Worm (Caenorhabditis elegans) whole organism, L4 larva: ENCODE results near the gene chil-22.

Experiments used
- D1046.2 ChIP-seq: fragments of 200-800 bp; sonication (Bioruptor generic); IDR thresholded peaks from 2 replicates; pipeline ENCODE4 v1.3.6; 2022; ENCODE audit warnings: missing genetic modification characterization, missing compliant biosample characterization
- T26A8.4 ChIP-seq: fragments of 200-800 bp; sonication (Bioruptor generic); IDR thresholded peaks from 2 replicates; pipeline ENCODE4 v1.3.6; 2022; ENCODE audit warnings: missing genetic modification characterization, missing compliant biosample characterization
- aha-1 ChIP-seq: fragments of 150-350 bp; peaks from one replicate; lab custom pipeline; 2014; ENCODE audit warnings: missing biosample characterization, missing genetic modification characterization
- attf-4 ChIP-seq: sonication (generic microtip); optimal IDR thresholded peaks from 3 replicates; lab custom pipeline; 2017; ENCODE audit warnings: missing biosample characterization, missing genetic modification characterization
- ceh-44 ChIP-seq: fragments of 200-800 bp; sonication (Bioruptor generic); IDR thresholded peaks from 2 replicates; pipeline ENCODE4 v1.3.6; 2022; ENCODE audit warnings: missing genetic modification reagents, missing genetic modification characterization, missing compliant biosample characterization
- ceh-82 ChIP-seq: sonication (generic microtip); optimal IDR thresholded peaks from 2 replicates; lab custom pipeline; 2017; ENCODE audit warnings: missing biosample characterization, missing genetic modification characterization
- daf-16 ChIP-seq, 3 experiments: sonication (generic microtip); optimal IDR thresholded peaks; 2 replicates each; lab custom pipeline; 2016 to 2017; ENCODE audit warnings: missing genetic modification characterization in 3 of 3, missing genetic modification reagents in 3 of 3, mild to moderate bottlenecking in 2 of 3, missing compliant biosample characterization in 2 of 3, missing biosample characterization in 1 of 3, moderate library complexity in 1 of 3
- dmd-8 ChIP-seq: fragments of 200-800 bp; sonication (Bioruptor generic); IDR thresholded peaks from 2 replicates; pipeline ENCODE4 v1.3.6; 2022; ENCODE audit warnings: missing genetic modification characterization, missing compliant biosample characterization
- dmd-9 ChIP-seq: fragments of 200-800 bp; sonication (Bioruptor generic); IDR thresholded peaks from 2 replicates; pipeline ENCODE4 v1.3.6; 2022; ENCODE audit warnings: missing genetic modification reagents, missing genetic modification characterization, missing compliant biosample characterization
- egl-27 ChIP-seq: sonication (generic microtip); optimal IDR thresholded peaks from 3 replicates; lab custom pipeline; 2017; ENCODE audit warnings: missing biosample characterization, missing genetic modification reagents, missing genetic modification characterization
- egl-43 ChIP-seq: fragments of 200-800 bp; sonication (Bioruptor generic); IDR thresholded peaks from 2 replicates; pipeline ENCODE4 v1.3.6; 2022; ENCODE audit warnings: missing genetic modification reagents, missing genetic modification characterization, missing compliant biosample characterization
- hlh-11 ChIP-seq: fragments of 200-800 bp; sonication (Bioruptor generic); optimal IDR thresholded peaks from 2 replicates; lab custom pipeline; 2018; ENCODE audit warnings: mild to moderate bottlenecking, missing genetic modification characterization, missing compliant biosample characterization
- hlh-30 ChIP-seq: sonication (generic microtip); optimal IDR thresholded peaks from 2 replicates; lab custom pipeline; 2017; ENCODE audit warnings: antibody characterized with exemption, mild to moderate bottlenecking, missing genetic modification characterization, missing compliant biosample characterization; ENCODE audit not compliant: insufficient read depth
- hmg-1.1 ChIP-seq: fragments of 200-800 bp; sonication (Bioruptor generic); IDR thresholded peaks from 2 replicates; pipeline ENCODE4 v1.3.6; 2022; ENCODE audit warnings: missing genetic modification reagents, missing genetic modification characterization, missing compliant biosample characterization
- jun-1 ChIP-seq: fragments of 150-350 bp; optimal IDR thresholded peaks from 2 replicates; lab custom pipeline; 2014; ENCODE audit warnings: missing biosample characterization, missing genetic modification reagents, missing genetic modification characterization
- lin-1 ChIP-seq: fragments of 200-800 bp; sonication (Bioruptor generic); IDR thresholded peaks from 2 replicates; pipeline ENCODE4 v1.3.6; 2022; ENCODE audit warnings: missing genetic modification reagents, missing genetic modification characterization, missing compliant biosample characterization
- lin-39 ChIP-seq: fragments of 150-350 bp; optimal IDR thresholded peaks from 2 replicates; lab custom pipeline; 2014; ENCODE audit warnings: missing biosample characterization, missing genetic modification reagents, missing genetic modification characterization
- lir-3 ChIP-seq: sonication (generic microtip); optimal IDR thresholded peaks from 2 replicates; lab custom pipeline; 2016; ENCODE audit warnings: mild to moderate bottlenecking, missing genetic modification characterization, missing compliant biosample characterization
- lsy-2 ChIP-seq, 2 experiments: fragments of 150-350 bp in 1 of 2; sonication (generic microtip) in 1 of 2; optimal IDR thresholded peaks; 2 replicates each; lab custom pipeline; 2014 to 2017; ENCODE audit warnings: missing biosample characterization in 2 of 2, missing genetic modification characterization in 2 of 2
- mdl-1 ChIP-seq, 2 experiments: fragments of 150-350 bp in 1 of 2; sonication (generic microtip) in 1 of 2; optimal IDR thresholded peaks; 2 replicates each; lab custom pipeline; 2014 to 2017; ENCODE audit warnings: missing biosample characterization in 2 of 2, missing genetic modification characterization in 2 of 2
- mdt-29 ChIP-seq: fragments of 200-800 bp; sonication (Bioruptor generic); IDR thresholded peaks from 2 replicates; pipeline ENCODE4 v1.3.6; 2022; ENCODE audit warnings: missing genetic modification reagents, missing genetic modification characterization, missing compliant biosample characterization
- mes-2 ChIP-seq: sonication (generic microtip); optimal IDR thresholded peaks from 2 replicates; lab custom pipeline; 2016; ENCODE audit warnings: missing genotype, mild to moderate bottlenecking, missing genetic modification characterization, missing compliant biosample characterization; ENCODE audit not compliant: poor library complexity, severe bottlenecking
- mxl-3 ChIP-seq: fragments of 200-800 bp; sonication (Bioruptor generic); optimal IDR thresholded peaks from 2 replicates; lab custom pipeline; 2018; ENCODE audit warnings: mild to moderate bottlenecking, missing genetic modification characterization, missing compliant biosample characterization
- nhr-10 ChIP-seq: fragments of 150-350 bp; optimal IDR thresholded peaks from 2 replicates; lab custom pipeline; 2014; ENCODE audit warnings: missing biosample characterization, missing genetic modification characterization
- nhr-28 ChIP-seq: fragments of 150-350 bp; optimal IDR thresholded peaks from 2 replicates; lab custom pipeline; 2014; ENCODE audit warnings: missing biosample characterization, missing genetic modification characterization
- nhr-42 ChIP-seq: fragments of 200-800 bp; sonication (Bioruptor generic); IDR thresholded peaks from 2 replicates; pipeline ENCODE4 v1.3.6; 2022; ENCODE audit warnings: missing genetic modification characterization, missing compliant biosample characterization
- nhr-6 ChIP-seq: fragments of 150-350 bp; optimal IDR thresholded peaks from 2 replicates; lab custom pipeline; 2014; ENCODE audit warnings: missing biosample characterization, missing genetic modification characterization
- nhr-76 ChIP-seq: fragments of 150-350 bp; optimal IDR thresholded peaks from 2 replicates; lab custom pipeline; 2014; ENCODE audit warnings: missing biosample characterization, missing genetic modification characterization
- nhr-77 ChIP-seq: fragments of 150-350 bp; optimal IDR thresholded peaks from 2 replicates; lab custom pipeline; 2014; ENCODE audit warnings: missing biosample characterization, missing genetic modification characterization
- pha-4 ChIP-seq, 2 experiments: fragments of 150-350 bp in 1 of 2; fragments of 200-800 bp in 1 of 2; sonication (Bioruptor generic) in 1 of 2; IDR thresholded peaks in 1 of 2; optimal IDR thresholded peaks in 1 of 2; 2 replicates each; pipeline versions ENCODE4 v1.3.6 to Lab custom; 2014 to 2022; ENCODE audit warnings: missing genetic modification characterization in 2 of 2, missing genetic modification reagents in 2 of 2, missing biosample characterization in 1 of 2, missing compliant biosample characterization in 1 of 2
- php-3 ChIP-seq: fragments of 200-800 bp; sonication (Bioruptor generic); IDR thresholded peaks from 2 replicates; pipeline ENCODE4 v1.3.6; 2022; ENCODE audit warnings: missing genetic modification reagents, missing genetic modification characterization, missing compliant biosample characterization
- rbr-2 ChIP-seq: sonication (generic microtip); optimal IDR thresholded peaks from 2 replicates; lab custom pipeline; 2016; ENCODE audit warnings: missing genotype, missing genetic modification characterization, missing compliant biosample characterization
- saeg-2 ChIP-seq: fragments of 200-800 bp; sonication (Bioruptor generic); IDR thresholded peaks from 2 replicates; pipeline ENCODE4 v1.3.6; 2022; ENCODE audit warnings: missing genetic modification reagents, missing genetic modification characterization, missing compliant biosample characterization
- set-16 ChIP-seq: fragments of 200-800 bp; sonication (Bioruptor generic); IDR thresholded peaks from 2 replicates; pipeline ENCODE4 v1.3.6; 2022; ENCODE audit warnings: missing genetic modification reagents, missing genetic modification characterization, missing compliant biosample characterization
- snpc-1.2 ChIP-seq: fragments of 200-800 bp; sonication (Bioruptor generic); IDR thresholded peaks from 2 replicates; pipeline ENCODE4 v1.3.6; 2022; ENCODE audit warnings: missing genetic modification reagents, missing genetic modification characterization, missing compliant biosample characterization
- spr-1 ChIP-seq: sonication (generic microtip); optimal IDR thresholded peaks from 2 replicates; lab custom pipeline; 2016; ENCODE audit warnings: mild to moderate bottlenecking, missing genetic modification characterization, missing compliant biosample characterization
- tag-97 ChIP-seq: fragments of 200-800 bp; sonication (Bioruptor generic); IDR thresholded peaks from 2 replicates; pipeline ENCODE4 v1.3.6; 2022; ENCODE audit warnings: missing genetic modification characterization, missing compliant biosample characterization
- tra-1 ChIP-seq: fragments of 200-800 bp; sonication (Bioruptor generic); IDR thresholded peaks from 2 replicates; pipeline ENCODE4 v1.3.6; 2022; ENCODE audit warnings: missing genetic modification reagents, missing genetic modification characterization, missing compliant biosample characterization
- unc-62 ChIP-seq, 3 experiments: fragments of 150-350 bp in 1 of 3; sonication (generic microtip); optimal IDR thresholded peaks in 2 of 3; peaks in 1 of 3; 1 replicate in 1 of 3; 2 replicates in 2 of 3; lab custom pipeline; 2014 to 2017; ENCODE audit warnings: missing biosample characterization in 3 of 3, missing genetic modification characterization in 3 of 3, missing genetic modification reagents in 3 of 3, missing genotype in 1 of 3
- zag-1 ChIP-seq: fragments of 150-350 bp; optimal IDR thresholded peaks from 2 replicates; lab custom pipeline; 2014; ENCODE audit warnings: missing biosample characterization, missing genetic modification characterization
- ztf-11 ChIP-seq: fragments of 150-350 bp; optimal IDR thresholded peaks from 2 replicates; lab custom pipeline; 2014; ENCODE audit warnings: missing biosample characterization, missing genetic modification characterization

Gene chil-22

ce11 chrII:9491045-9491444 is 25.1 kb upstream of the chil-22 start:
- TF ChIP-seq nhr-6 (tag; lab: Kevin White, UChicago), result peak; percentile 77
- no peak for TF ChIP-seq T26A8.4 (GFP tag; lab: Robert Waterston, UW)
- TF ChIP-seq unc-62 (GFP tag; optimal IDR thresholded peaks at IDR 0.05 in 1 of 2; lab: Kevin White, UChicago), result peak in 1 of 2 experiments; percentile 72
- TF ChIP-seq unc-62 (tag; optimal IDR thresholded peaks at IDR 0.05; lab: Kevin White, UChicago), result no peak
- TF ChIP-seq dmd-8 (GFP tag; lab: Robert Waterston, UW), result 0 out of 2 replicates have a peak, but pooled peaks have one; percentile 27
- TF ChIP-seq daf-16 (GFP tag; optimal IDR thresholded peaks at IDR 0.05; lab: Kevin White, UChicago), result no peak
- TF ChIP-seq daf-16 (tag; optimal IDR thresholded peaks at IDR 0.05; lab: Kevin White, UChicago), result peak; percentile 11
- no peak for TF ChIP-seq set-16 (GFP tag; lab: Robert Waterston, UW)
- no peak for TF ChIP-seq lsy-2 (tag; optimal IDR thresholded peaks at IDR 0.05; lab: Kevin White, UChicago)
- peak; percentile 5 for TF ChIP-seq mes-2

- TF ChIP-seq hlh-30 (tag; lab: Kevin White, UChicago) (peak; percentile 31), rbr-2 (no peak), nhr-28 (tag; lab: Kevin White, UChicago) (peak; percentile 84)
These were observed 24.6 kb upstream of the chil-22 start for ce11 chrII:9490589-9490988.

- TF ChIP-seq unc-62 (GFP tag; optimal IDR thresholded peaks at IDR 0.05 in 1 of 2; lab: Kevin White, UChicago), result peak in 1 of 2 experiments; percentile 98
- TF ChIP-seq unc-62 (tag; optimal IDR thresholded peaks at IDR 0.05; lab: Kevin White, UChicago), result no peak
- no peak for TF ChIP-seq snpc-1.2 (GFP tag; lab: Robert Waterston, UW)
- TF ChIP-seq, all 104 proteins: peak for 1
These were observed 23.9 kb upstream of the chil-22 start for ce11 chrII:9489922-9490321.

- TF ChIP-seq nhr-6 (tag; lab: Kevin White, UChicago), result no peak
- TF ChIP-seq ceh-82, result no peak
- no peak for TF ChIP-seq lir-3 (tag; lab: Kevin White, UChicago)
- no peak for TF ChIP-seq dmd-9
- TF ChIP-seq pha-4 (GFP tag; IDR thresholded peaks at IDR 0.05; lab: Robert Waterston, UW), result 0 out of 2 replicates have a peak, but pooled peaks have one; percentile 50
- no peak for TF ChIP-seq pha-4 (tag; optimal IDR thresholded peaks at IDR 0.05; lab: Kevin White, UChicago)
- no peak for TF ChIP-seq ceh-44 (GFP tag; lab: Robert Waterston, UW)
- 0 out of 2 replicates have a peak, but pooled peaks have one; percentile 19 for TF ChIP-seq egl-43
- TF ChIP-seq lin-39 (tag; lab: Kevin White, UChicago), result no peak
- TF ChIP-seq attf-4 (tag; lab: Kevin White, UChicago), result no peak
- TF ChIP-seq egl-27 (tag; lab: Kevin White, UChicago), result no peak
- no peak for TF ChIP-seq ztf-11 (tag; lab: Kevin White, UChicago)
- peak; percentile 96 for TF ChIP-seq mxl-3 (GFP tag; lab: Kevin White, UChicago)
- no peak for TF ChIP-seq jun-1 (tag; lab: Kevin White, UChicago)
- 0 out of 2 replicates have a peak, but pooled peaks have one; percentile 32 for TF ChIP-seq saeg-2 (GFP tag; lab: Robert Waterston, UW)
- TF ChIP-seq rbr-2, result peak; percentile 40
- no peak for TF ChIP-seq spr-1 (tag; lab: Kevin White, UChicago)
- TF ChIP-seq aha-1 (tag; lab: Kevin White, UChicago), result peak; percentile 79
- no peak for TF ChIP-seq zag-1 (tag; lab: Kevin White, UChicago)
- TF ChIP-seq D1046.2 (GFP tag; lab: Robert Waterston, UW), result no peak
- TF ChIP-seq lsy-2 (tag; optimal IDR thresholded peaks at IDR 0.05; lab: Kevin White, UChicago), result peak in 1 of 2 experiments; percentile 3
- TF ChIP-seq mdl-1 (tag; optimal IDR thresholded peaks at IDR 0.05; lab: Kevin White, UChicago), result peak in 1 of 2 experiments; percentile 78
- no peak for TF ChIP-seq nhr-76
- TF ChIP-seq nhr-28 (tag; lab: Kevin White, UChicago), result peak; percentile 78
- peak; percentile 64; the same call in 1 of the 2 replicates for TF ChIP-seq lin-1
- TF ChIP-seq nhr-42 (GFP tag; lab: Robert Waterston, UW), result no peak
- peak; percentile 75; the same call in 1 of the 2 replicates for TF ChIP-seq hmg-1.1 (GFP tag; lab: Robert Waterston, UW)
- peak; percentile 46; the same call in 1 of the 2 replicates for TF ChIP-seq tra-1 (GFP tag; lab: Robert Waterston, UW)
- TF ChIP-seq nhr-77 (tag; lab: Kevin White, UChicago), result peak; percentile 12
- peak; percentile 38; the same call in 1 of the 2 replicates for TF ChIP-seq php-3
- peak; percentile 48 for TF ChIP-seq mes-2
- TF ChIP-seq nhr-10 (tag; lab: Kevin White, UChicago), result no peak
- no peak for TF ChIP-seq tag-97 (GFP tag; lab: Robert Waterston, UW)
- peak; percentile 71; the same call in 1 of the 2 replicates for TF ChIP-seq mdt-29 (GFP tag; lab: Robert Waterston, UW)
- TF ChIP-seq hlh-30 (tag; lab: Kevin White, UChicago), result peak; percentile 92
- TF ChIP-seq hlh-11 (tag; lab: Kevin White, UChicago), result peak; percentile 96
These were observed 21.4 kb upstream of the chil-22 start, which contains the start of gene T19H5.4 for ce11 chrII:9487337-9487950. TSS of gene T19H5.4 (minus strand) at chrII:9487387.
